Worm (Caenorhabditis elegans) whole organism, early embryonic: ENCODE data around the gene K01A2.6.

Experiments used
- ama-1 ChIP-seq: fragments of 150-350 bp; optimal IDR thresholded peaks from 2 replicates; lab custom pipeline; 2014
- ceh-13 ChIP-seq: fragments of 200-800 bp; sonication (Bioruptor generic); optimal IDR thresholded peaks from 2 replicates; lab custom pipeline; 2018; ENCODE audit warnings: mild to moderate bottlenecking, missing genetic modification characterization, missing compliant biosample characterization

ce11 chrII:290282-290681 lies 9.5 kb upstream of the K01A2.6 start, which contains the start of gene djr-1.1:
- no peak for TF ChIP-seq ama-1 (lab: Kevin White, UChicago)
- TF ChIP-seq ceh-13 (GFP tag; lab: Kevin White, UChicago) = no peak
